Worm (Caenorhabditis elegans) whole organism, mixed stage, embryonic: ENCODE data around the gene B0454.6.

Experiments used
- M03D4.4 ChIP-seq: sonication (generic microtip); optimal IDR thresholded peaks from 2 replicates; lab custom pipeline; 2017; ENCODE audit warnings: mild to moderate bottlenecking, missing genetic modification characterization, missing compliant biosample characterization
- bed-3 ChIP-seq: fragments of 200-800 bp; sonication (Bioruptor generic); optimal IDR thresholded peaks from 3 replicates; lab custom pipeline; 2018; ENCODE audit warnings: mild to moderate bottlenecking, missing genetic modification characterization, moderate library complexity, missing compliant biosample characterization
- blmp-1 ChIP-seq: fragments of 150-350 bp; optimal IDR thresholded peaks from 2 replicates; lab custom pipeline; 2014; ENCODE audit warnings: missing biosample characterization, missing genetic modification characterization
- ceh-39 ChIP-seq: fragments of 150-350 bp; optimal IDR thresholded peaks from 2 replicates; lab custom pipeline; 2014; ENCODE audit warnings: missing biosample characterization, missing genetic modification characterization
- ceh-43 ChIP-seq: fragments of 200-800 bp; sonication (Bioruptor generic); optimal IDR thresholded peaks from 2 replicates; lab custom pipeline; 2018; ENCODE audit warnings: mild to moderate bottlenecking, missing genetic modification characterization, moderate library complexity, missing compliant biosample characterization
- ceh-83 ChIP-seq: fragments of 200-800 bp; sonication (Bioruptor generic); optimal IDR thresholded peaks from 2 replicates; lab custom pipeline; 2018; ENCODE audit warnings: mild to moderate bottlenecking, missing genetic modification characterization, missing compliant biosample characterization
- ces-1 ChIP-seq: fragments of 150-350 bp; optimal IDR thresholded peaks from 2 replicates; lab custom pipeline; 2014; ENCODE audit warnings: missing biosample characterization, missing genetic modification reagents, missing genetic modification characterization
- cnd-1 ChIP-seq: fragments of 200-800 bp; sonication (Bioruptor generic); optimal IDR thresholded peaks from 2 replicates; lab custom pipeline; 2018; ENCODE audit warnings: mild to moderate bottlenecking, missing genetic modification characterization, missing compliant biosample characterization
- drap-1 ChIP-seq: fragments of 200-800 bp; sonication (Bioruptor generic); optimal IDR thresholded peaks from 3 replicates; lab custom pipeline; 2018; ENCODE audit warnings: mild to moderate bottlenecking, missing genetic modification characterization, missing compliant biosample characterization
- elt-1 ChIP-seq: sonication (generic microtip); optimal IDR thresholded peaks from 2 replicates; lab custom pipeline; 2017; ENCODE audit warnings: missing genetic modification characterization, mild to moderate bottlenecking, missing compliant biosample characterization, antibody characterized with exemption, moderate library complexity, borderline replicate concordance; ENCODE audit not compliant: insufficient read depth
- elt-3 ChIP-seq: fragments of 150-350 bp; optimal IDR thresholded peaks from 2 replicates; lab custom pipeline; 2014; ENCODE audit warnings: missing biosample characterization, missing genetic modification characterization
- flh-1 ChIP-seq: fragments of 200-800 bp; sonication (Bioruptor generic); optimal IDR thresholded peaks from 2 replicates; lab custom pipeline; 2018; ENCODE audit warnings: mild to moderate bottlenecking, missing genetic modification characterization, moderate library complexity, missing compliant biosample characterization
- ham-2 ChIP-seq: fragments of 200-800 bp; sonication (Bioruptor generic); optimal IDR thresholded peaks from 2 replicates; lab custom pipeline; 2018; ENCODE audit warnings: mild to moderate bottlenecking, missing genetic modification characterization, missing compliant biosample characterization
- hlh-1 ChIP-seq: fragments of 150-350 bp; optimal IDR thresholded peaks from 2 replicates; lab custom pipeline; 2014; ENCODE audit warnings: missing biosample characterization, missing genetic modification reagents, missing genetic modification characterization
- lin-13 ChIP-seq: fragments of 150-350 bp; optimal IDR thresholded peaks from 2 replicates; lab custom pipeline; 2014; ENCODE audit warnings: missing biosample characterization, missing genetic modification characterization
- lsy-2 ChIP-seq: fragments of 150-350 bp; optimal IDR thresholded peaks from 2 replicates; lab custom pipeline; 2014; ENCODE audit warnings: missing biosample characterization, missing genetic modification characterization
- mep-1 ChIP-seq: fragments of 150-350 bp; optimal IDR thresholded peaks from 2 replicates; lab custom pipeline; 2017; ENCODE audit warnings: missing biosample characterization, missing genetic modification reagents, missing genetic modification characterization, inconsistent platforms
- mls-2 ChIP-seq: sonication (generic microtip); optimal IDR thresholded peaks from 2 replicates; lab custom pipeline; 2016; ENCODE audit warnings: mild to moderate bottlenecking, missing genetic modification characterization, moderate library complexity, missing compliant biosample characterization
- nhr-12 ChIP-seq: fragments of 150-350 bp; optimal IDR thresholded peaks from 2 replicates; lab custom pipeline; 2014; ENCODE audit warnings: missing biosample characterization, missing genetic modification characterization
- nhr-2 ChIP-seq: fragments of 150-350 bp; optimal IDR thresholded peaks from 2 replicates; lab custom pipeline; 2014; ENCODE audit warnings: missing biosample characterization, missing genetic modification characterization
- nhr-237 ChIP-seq: fragments of 150-350 bp; optimal IDR thresholded peaks from 2 replicates; lab custom pipeline; 2014; ENCODE audit warnings: missing biosample characterization, missing genetic modification characterization
- nhr-28 ChIP-seq: fragments of 150-350 bp; optimal IDR thresholded peaks from 2 replicates; lab custom pipeline; 2014; ENCODE audit warnings: missing biosample characterization, missing genetic modification characterization
- nhr-76 ChIP-seq: sonication (generic microtip); optimal IDR thresholded peaks from 2 replicates; lab custom pipeline; 2017; ENCODE audit warnings: missing biosample characterization, missing genetic modification characterization
- pha-4 ChIP-seq: fragments of 150-350 bp; optimal IDR thresholded peaks from 2 replicates; lab custom pipeline; 2018; ENCODE audit warnings: missing biosample characterization, missing genetic modification reagents, missing genetic modification characterization
- sem-2 ChIP-seq: fragments of 200-800 bp; sonication (Bioruptor generic); optimal IDR thresholded peaks from 2 replicates; lab custom pipeline; 2018; ENCODE audit warnings: mild to moderate bottlenecking, missing genetic modification characterization, missing compliant biosample characterization
- snpc-4 ChIP-seq: fragments of 150-350 bp; optimal IDR thresholded peaks from 2 replicates; lab custom pipeline; 2014; ENCODE audit warnings: missing biosample characterization, missing genetic modification characterization
- tbx-8 ChIP-seq: fragments of 200-800 bp; sonication (Bioruptor generic); optimal IDR thresholded peaks from 2 replicates; lab custom pipeline; 2018; ENCODE audit warnings: mild to moderate bottlenecking, missing genetic modification characterization, moderate library complexity, missing compliant biosample characterization
- unc-120 ChIP-seq: sonication (generic microtip); optimal IDR thresholded peaks from 2 replicates; lab custom pipeline; 2017; ENCODE audit warnings: missing genetic modification characterization, missing compliant biosample characterization; ENCODE audit not compliant: poor library complexity, severe bottlenecking
- unc-39 ChIP-seq: fragments of 150-350 bp; optimal IDR thresholded peaks from 2 replicates; lab custom pipeline; 2014; ENCODE audit warnings: missing biosample characterization, missing genetic modification characterization
- unc-62 ChIP-seq: fragments of 150-350 bp; optimal IDR thresholded peaks from 2 replicates; lab custom pipeline; 2014; ENCODE audit warnings: missing biosample characterization, missing genetic modification reagents, missing genetic modification characterization
- zip-8 ChIP-seq: fragments of 150-350 bp; optimal IDR thresholded peaks from 2 replicates; lab custom pipeline; 2014; ENCODE audit warnings: missing biosample characterization, missing genetic modification characterization
- ztf-11 ChIP-seq: fragments of 150-350 bp; optimal IDR thresholded peaks from 2 replicates; lab custom pipeline; 2014; ENCODE audit warnings: missing biosample characterization, missing genetic modification characterization

The B0454.6 gene

DNA sequence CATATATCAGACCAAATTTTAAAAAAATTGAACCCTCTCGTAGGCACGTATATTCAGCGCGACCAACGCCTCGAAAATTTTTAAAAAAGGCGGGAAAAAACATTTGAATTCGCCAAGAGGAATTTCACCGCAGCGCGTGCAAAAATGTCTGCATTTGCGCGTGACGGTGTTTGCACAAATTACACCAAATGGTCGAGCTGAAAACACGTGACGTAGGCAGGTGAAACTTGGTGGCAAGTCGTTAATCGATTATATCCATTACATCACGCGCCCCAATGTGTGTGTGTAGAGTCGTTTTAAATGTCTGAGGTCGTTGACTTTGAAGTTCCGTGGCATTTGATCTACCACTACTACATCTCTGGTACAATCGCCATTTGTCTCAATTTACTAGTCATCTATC, 18.1 kb downstream of the B0454.6 start, which contains the start of gene sri-31:
Gene sri-31, plus strand, starts transcription at position 301 of the 400 bp plus-strand sequence.
- no peak for TF ChIP-seq sem-2
- TF ChIP-seq drap-1 (GFP tag; lab: Kevin White, UChicago) = no peak
- no peak for TF ChIP-seq nhr-2 (tag; lab: Kevin White, UChicago)
- TF ChIP-seq elt-3 (tag; lab: Kevin White, UChicago) = no peak
- TF ChIP-seq unc-39 = no peak
- TF ChIP-seq cnd-1 (tag; lab: Kevin White, UChicago) = no peak
- TF ChIP-seq lin-13 (tag; lab: Kevin White, UChicago) = no peak
- no peak for TF ChIP-seq unc-62 (GFP tag; lab: Kevin White, UChicago)
- TF ChIP-seq tbx-8 (GFP tag; lab: Kevin White, UChicago) = no peak
- no peak for TF ChIP-seq ztf-11 (tag; lab: Kevin White, UChicago)
- TF ChIP-seq ceh-43 = no peak
- TF ChIP-seq unc-120 (tag; lab: Kevin White, UChicago) = no peak
- TF ChIP-seq zip-8 = no peak
- TF ChIP-seq ham-2 = no peak
- TF ChIP-seq, all 35 proteins: peak for 0

DNA sequence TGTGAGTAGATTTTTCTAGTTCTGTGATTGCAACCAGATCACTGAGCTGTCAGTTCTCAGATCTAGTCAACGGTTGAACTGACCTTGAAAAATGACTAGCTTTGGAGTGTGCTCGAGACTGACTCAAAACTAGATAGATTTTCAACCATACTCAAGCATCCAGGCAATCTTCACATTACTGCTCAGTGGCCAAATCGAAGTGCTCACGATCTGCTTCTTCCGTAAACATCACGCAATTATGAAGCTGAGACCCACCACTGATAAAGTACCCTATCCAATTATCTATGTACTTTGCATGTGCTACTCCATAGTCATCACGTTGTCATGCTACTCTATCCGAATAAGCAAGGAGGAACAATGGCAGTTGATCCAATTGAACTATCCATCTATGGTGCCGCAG, 18.8 kb downstream of the B0454.6 start:
- TF ChIP-seq lin-13 (tag; lab: Kevin White, UChicago) = no peak
- TF ChIP-seq nhr-12 (tag; lab: Kevin White, UChicago) = no peak
- no peak for TF ChIP-seq M03D4.4 (tag; lab: Kevin White, UChicago)
- TF ChIP-seq nhr-28 (tag; lab: Kevin White, UChicago) = no peak

DNA sequence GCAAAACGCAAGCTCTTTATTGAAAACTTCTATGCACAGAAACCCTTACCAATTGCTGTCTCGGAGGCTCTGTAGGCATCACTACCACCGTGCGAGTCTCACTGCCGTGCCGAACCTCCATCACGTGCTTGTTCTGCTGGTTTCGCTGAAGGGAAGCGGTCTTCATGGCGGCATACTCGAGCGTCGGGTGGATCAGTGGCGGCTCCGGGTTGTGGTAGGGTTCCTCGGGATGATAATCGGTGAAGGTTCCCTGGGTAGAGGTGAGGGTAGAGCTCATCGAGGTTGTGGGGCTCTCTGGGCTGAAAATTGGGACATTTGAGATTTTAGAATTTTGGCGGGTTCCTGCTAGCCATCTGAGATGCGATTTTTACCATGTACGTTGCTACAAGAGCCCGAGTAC, 20.3 kb downstream of the B0454.6 start:
- TF ChIP-seq mep-1 (tag; lab: Kevin White, UChicago) = no peak
- TF ChIP-seq nhr-76 (tag; lab: Kevin White, UChicago) = no peak
- no peak for TF ChIP-seq tbx-8 (GFP tag; lab: Kevin White, UChicago)
- TF ChIP-seq snpc-4 (tag; lab: Kevin White, UChicago) = no peak
- TF ChIP-seq flh-1 (GFP tag; lab: Kevin White, UChicago) = no peak
- TF ChIP-seq lsy-2 (tag; lab: Kevin White, UChicago) = no peak
- TF ChIP-seq ceh-39 (tag; lab: Kevin White, UChicago) = no peak
- TF ChIP-seq hlh-1 (tag; lab: Kevin White, UChicago) = no peak
- TF ChIP-seq ceh-43 = no peak
- no peak for TF ChIP-seq nhr-12 (tag; lab: Kevin White, UChicago)
- no peak for TF ChIP-seq elt-1
- TF ChIP-seq ceh-83 = no peak
- no peak for TF ChIP-seq bed-3 (GFP tag; lab: Kevin White, UChicago)

DNA sequence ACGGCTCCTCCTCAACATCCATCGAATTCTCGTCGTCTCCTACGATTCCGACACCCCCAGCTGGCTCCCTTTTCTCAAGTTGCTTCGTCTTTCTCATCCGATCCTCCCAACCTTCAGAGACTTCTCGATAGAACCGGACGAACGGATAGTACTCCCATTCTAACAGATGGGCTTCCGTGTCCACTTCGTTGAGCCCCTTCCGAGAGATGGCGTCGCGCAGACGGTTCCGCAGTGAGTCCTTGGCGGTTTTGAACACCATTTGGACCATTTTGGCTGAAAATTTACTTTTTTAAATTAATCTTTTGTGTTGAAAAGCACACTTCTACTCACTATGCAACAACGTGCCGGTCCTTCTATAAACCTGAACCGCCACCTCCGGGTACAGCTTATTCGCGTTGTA, 21.1 kb downstream of the B0454.6 start:
- TF ChIP-seq mls-2 (tag; lab: Kevin White, UChicago) (no peak), mep-1 (tag; lab: Kevin White, UChicago) (no peak), pha-4 (tag; lab: Kevin White, UChicago) (no peak), nhr-28 (tag; lab: Kevin White, UChicago) (no peak), drap-1 (GFP tag; lab: Kevin White, UChicago) (no peak), lsy-2 (tag; lab: Kevin White, UChicago) (no peak), hlh-1 (tag; lab: Kevin White, UChicago) (no peak), ces-1 (GFP tag; lab: Kevin White, UChicago) (no peak), lin-13 (tag; lab: Kevin White, UChicago) (no peak), blmp-1 (tag; lab: Kevin White, UChicago) (no peak), ceh-43 (no peak), unc-39 (no peak), elt-1 (no peak), tbx-8 (GFP tag; lab: Kevin White, UChicago) (no peak), ham-2 (no peak), nhr-237 (tag; lab: Kevin White, UChicago) (no peak), ceh-83 (no peak)

DNA sequence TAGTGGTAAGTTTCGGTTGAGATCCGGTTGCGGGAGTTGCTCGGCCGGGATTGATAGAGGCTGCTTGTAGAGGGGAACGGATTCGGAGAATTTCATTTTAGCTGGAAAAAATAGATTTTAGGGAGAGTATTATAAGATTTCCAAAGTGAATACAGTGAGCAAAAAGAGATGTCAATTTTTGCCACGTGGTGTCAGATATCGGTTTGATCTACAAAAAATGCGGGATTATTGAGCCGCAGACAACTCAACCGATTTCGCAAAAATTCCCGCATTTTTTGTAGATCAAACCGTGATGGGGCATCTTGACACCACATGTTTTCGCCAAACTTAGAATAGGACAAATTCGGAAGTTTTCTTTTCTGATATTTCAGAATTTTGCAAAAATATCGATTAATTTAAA, 21.6 kb downstream of the B0454.6 start, which contains the start of gene lido-13:
Gene lido-13, minus strand, starts transcription at position 101 of the 400 bp plus-strand sequence.
- TF ChIP-seq ceh-83 = no peak
